Worm (Caenorhabditis elegans) whole organism, L3 larva: Measurements from ENCODE around the gene gad-1.
A peak's percentile ranks its signal among the peaks of the same experiment; 100 is the strongest.

Experiments used
- R02D3.7 ChIP-seq: fragments of 150-350 bp; optimal IDR thresholded peaks from 2 replicates; lab custom pipeline; 2014; ENCODE audit warnings: missing biosample characterization, missing genetic modification characterization
- ZK546.5 ChIP-seq: sonication (generic microtip); optimal IDR thresholded peaks from 2 replicates; lab custom pipeline; 2017; ENCODE audit warnings: missing biosample characterization, missing genetic modification characterization
- aly-2 ChIP-seq: fragments of 150-350 bp; optimal IDR thresholded peaks from 2 replicates; lab custom pipeline; 2014; ENCODE audit warnings: missing biosample characterization, missing genetic modification characterization
- ama-1 ChIP-seq: fragments of 150-350 bp; optimal IDR thresholded peaks from 2 replicates; lab custom pipeline; 2018
- ceh-16 ChIP-seq: sonication (generic microtip); optimal IDR thresholded peaks from 2 replicates; lab custom pipeline; 2017; ENCODE audit warnings: missing biosample characterization, missing genetic modification characterization
- ceh-28 ChIP-seq: fragments of 150-350 bp; optimal IDR thresholded peaks from 2 replicates; lab custom pipeline; 2014; ENCODE audit warnings: missing biosample characterization, missing genetic modification reagents, missing genetic modification characterization
- ceh-82 ChIP-seq: fragments of 150-350 bp; optimal IDR thresholded peaks from 2 replicates; lab custom pipeline; 2014; ENCODE audit warnings: missing biosample characterization, missing genetic modification characterization
- ceh-9 ChIP-seq: sonication (generic microtip); optimal IDR thresholded peaks from 2 replicates; lab custom pipeline; 2018; ENCODE audit warnings: missing biosample characterization, missing genetic modification characterization
- daf-12 ChIP-seq: fragments of 150-350 bp; optimal IDR thresholded peaks from 2 replicates; lab custom pipeline; 2014; ENCODE audit warnings: missing biosample characterization, missing genetic modification reagents, missing genetic modification characterization
- egl-27 ChIP-seq: sonication (generic microtip); optimal IDR thresholded peaks from 4 replicates; lab custom pipeline; 2017; ENCODE audit warnings: missing biosample characterization, missing genetic modification reagents, missing genetic modification characterization
- egl-5 ChIP-seq: fragments of 150-350 bp; optimal IDR thresholded peaks from 2 replicates; lab custom pipeline; 2017; ENCODE audit warnings: missing biosample characterization, missing genetic modification reagents, missing genetic modification characterization, inconsistent platforms
- elt-1 ChIP-seq: fragments of 150-350 bp; optimal IDR thresholded peaks from 2 replicates; lab custom pipeline; 2014; ENCODE audit warnings: missing biosample characterization, missing genetic modification characterization
- elt-2 ChIP-seq: sonication (generic microtip); optimal IDR thresholded peaks from 2 replicates; lab custom pipeline; 2016; ENCODE audit warnings: missing genetic modification reagents, mild to moderate bottlenecking, missing genetic modification characterization, missing compliant biosample characterization
- elt-3 ChIP-seq, 3 experiments: fragments of 150-350 bp in 1 of 3; sonication (generic microtip) in 2 of 3; optimal IDR thresholded peaks; 2 replicates in 2 of 3; 4 replicates in 1 of 3; lab custom pipeline; 2014 to 2017; ENCODE audit warnings: missing biosample characterization in 3 of 3, missing genetic modification characterization in 3 of 3
- eor-1 ChIP-seq, 2 experiments: fragments of 150-350 bp; optimal IDR thresholded peaks; 2 replicates each; lab custom pipeline; 2014 to 2018; ENCODE audit warnings: missing biosample characterization in 2 of 2, missing genetic modification characterization in 2 of 2
- fkh-10 ChIP-seq: sonication (generic microtip); optimal IDR thresholded peaks from 2 replicates; lab custom pipeline; 2017; ENCODE audit warnings: missing biosample characterization, missing genetic modification reagents, missing genetic modification characterization
- fkh-2 ChIP-seq: fragments of 150-350 bp; optimal IDR thresholded peaks from 2 replicates; lab custom pipeline; 2014; ENCODE audit warnings: missing biosample characterization, missing genetic modification reagents, missing genetic modification characterization
- fos-1 ChIP-seq: fragments of 150-350 bp; optimal IDR thresholded peaks from 2 replicates; lab custom pipeline; 2014; ENCODE audit warnings: missing biosample characterization, missing genetic modification characterization
- hmg-11 ChIP-seq: sonication (generic microtip); optimal IDR thresholded peaks from 2 replicates; lab custom pipeline; 2016; ENCODE audit warnings: missing genetic modification characterization, missing compliant biosample characterization
- jun-1 ChIP-seq: fragments of 150-350 bp; optimal IDR thresholded peaks from 2 replicates; lab custom pipeline; 2014; ENCODE audit warnings: missing biosample characterization, missing genetic modification reagents, missing genetic modification characterization
- lin-15B ChIP-seq: fragments of 150-350 bp; optimal IDR thresholded peaks from 2 replicates; lab custom pipeline; 2014; ENCODE audit warnings: missing biosample characterization, missing genetic modification characterization
- lin-39 ChIP-seq: fragments of 150-350 bp; optimal IDR thresholded peaks from 2 replicates; lab custom pipeline; 2018; ENCODE audit warnings: missing biosample characterization, missing genetic modification reagents, missing genetic modification characterization
- lsy-12 ChIP-seq: sonication (generic microtip); optimal IDR thresholded peaks from 2 replicates; lab custom pipeline; 2016; ENCODE audit warnings: mild to moderate bottlenecking, missing genetic modification characterization, missing compliant biosample characterization
- mml-1 ChIP-seq: fragments of 150-350 bp; sonication (generic microtip); optimal IDR thresholded peaks from 3 replicates; lab custom pipeline; 2014; ENCODE audit warnings: missing biosample characterization, missing genetic modification characterization
- nfya-1 ChIP-seq: sonication (generic microtip); optimal IDR thresholded peaks from 2 replicates; lab custom pipeline; 2017; ENCODE audit warnings: missing genetic modification characterization, mild to moderate bottlenecking, missing compliant biosample characterization, antibody characterized with exemption, moderate library complexity; ENCODE audit not compliant: insufficient read depth
- nhr-12 ChIP-seq: fragments of 150-350 bp; optimal IDR thresholded peaks from 2 replicates; lab custom pipeline; 2014; ENCODE audit warnings: missing biosample characterization, missing genetic modification characterization
- nhr-23 ChIP-seq: fragments of 150-350 bp; optimal IDR thresholded peaks from 2 replicates; lab custom pipeline; 2014; ENCODE audit warnings: missing biosample characterization, missing genetic modification reagents, missing genetic modification characterization
- nhr-25 ChIP-seq: sonication (generic microtip); optimal IDR thresholded peaks from 2 replicates; lab custom pipeline; 2017; ENCODE audit warnings: missing biosample characterization, missing genetic modification characterization
- nhr-28 ChIP-seq: fragments of 150-350 bp; optimal IDR thresholded peaks from 2 replicates; lab custom pipeline; 2014; ENCODE audit warnings: missing biosample characterization, missing genetic modification characterization
- nhr-43 ChIP-seq: sonication (generic microtip); optimal IDR thresholded peaks from 2 replicates; lab custom pipeline; 2016; ENCODE audit warnings: mild to moderate bottlenecking, missing genetic modification characterization, missing compliant biosample characterization; ENCODE audit not compliant: poor library complexity, severe bottlenecking
- nhr-67 ChIP-seq: fragments of 150-350 bp; optimal IDR thresholded peaks from 2 replicates; lab custom pipeline; 2014; ENCODE audit warnings: missing biosample characterization, missing genetic modification characterization
- nhr-76 ChIP-seq: fragments of 150-350 bp; sonication (generic microtip); optimal IDR thresholded peaks from 5 replicates; lab custom pipeline; 2014; ENCODE audit warnings: missing biosample characterization, missing genetic modification characterization
- nhr-77 ChIP-seq: fragments of 150-350 bp; optimal IDR thresholded peaks from 2 replicates; lab custom pipeline; 2014; ENCODE audit warnings: missing biosample characterization, missing genetic modification characterization
- pha-4 ChIP-seq: fragments of 150-350 bp; optimal IDR thresholded peaks from 2 replicates; lab custom pipeline; 2014; ENCODE audit warnings: missing biosample characterization, missing genetic modification reagents, missing genetic modification characterization
- pqm-1 ChIP-seq: fragments of 150-350 bp; optimal IDR thresholded peaks from 2 replicates; lab custom pipeline; 2017; ENCODE audit warnings: missing biosample characterization, missing genetic modification characterization, inconsistent platforms
- sea-2 ChIP-seq: fragments of 150-350 bp; sonication (generic microtip); optimal IDR thresholded peaks from 4 replicates; lab custom pipeline; 2014; ENCODE audit warnings: missing biosample characterization, missing genetic modification reagents, missing genetic modification characterization
- skn-1 ChIP-seq: fragments of 150-350 bp; optimal IDR thresholded peaks from 2 replicates; lab custom pipeline; 2014; ENCODE audit warnings: missing biosample characterization, missing genetic modification characterization
- snpc-4 ChIP-seq: fragments of 150-350 bp; optimal IDR thresholded peaks from 2 replicates; lab custom pipeline; 2014; ENCODE audit warnings: missing biosample characterization, missing genetic modification characterization
- tbx-2 ChIP-seq: sonication (generic microtip); optimal IDR thresholded peaks from 2 replicates; lab custom pipeline; 2016; ENCODE audit warnings: mild to moderate bottlenecking, missing genetic modification characterization, missing compliant biosample characterization
- unc-39 ChIP-seq: sonication (generic microtip); optimal IDR thresholded peaks from 4 replicates; lab custom pipeline; 2017; ENCODE audit warnings: missing biosample characterization, missing genetic modification characterization
- unc-62 ChIP-seq: fragments of 150-350 bp; sonication (generic microtip); optimal IDR thresholded peaks from 4 replicates; lab custom pipeline; 2014; ENCODE audit warnings: missing biosample characterization, missing genetic modification reagents, missing genetic modification characterization
- zag-1 ChIP-seq: fragments of 150-350 bp; optimal IDR thresholded peaks from 2 replicates; lab custom pipeline; 2014; ENCODE audit warnings: missing biosample characterization, missing genetic modification characterization
- ztf-11 ChIP-seq: fragments of 150-350 bp; optimal IDR thresholded peaks from 2 replicates; lab custom pipeline; 2014; ENCODE audit warnings: missing biosample characterization, missing genetic modification characterization

The gad-1 gene

ce11 chrV:6426843-6427242 lies 6.5 kb downstream of the gad-1 start, which contains the start of gene atp-4:
TSS of gene atp-4 (minus strand) at chrV:6427112.
- TF ChIP-seq egl-27 (tag; lab: Kevin White, UChicago), result no peak
- TF ChIP-seq nhr-67 (tag; lab: Kevin White, UChicago), result no peak
- TF ChIP-seq ama-1 (lab: Kevin White, UChicago), result peak; percentile 53

- TF ChIP-seq skn-1 (tag; lab: Kevin White, UChicago) (no peak), eor-1 (tag; optimal IDR thresholded peaks at IDR 0.05; lab: Kevin White, UChicago) (no peak), fos-1 (no peak), nhr-23 (peak; percentile 35), nhr-77 (tag; lab: Kevin White, UChicago) (no peak), unc-39 (no peak), fkh-10 (GFP tag; lab: Kevin White, UChicago) (no peak), nfya-1 (no peak), jun-1 (no peak), elt-2 (peak; percentile 27), egl-5 (no peak), ZK546.5 (tag; lab: Kevin White, UChicago) (no peak), tbx-2 (tag; lab: Kevin White, UChicago) (no peak), nhr-12 (tag; lab: Kevin White, UChicago) (no peak), lin-39 (no peak), ztf-11 (tag; lab: Kevin White, UChicago) (no peak), fkh-2 (tag; lab: Kevin White, UChicago) (no peak), lsy-12 (tag; lab: Kevin White, UChicago) (peak; percentile 31), sea-2 (no peak), lin-15B (tag; lab: Kevin White, UChicago) (no peak), hmg-11 (no peak), daf-12 (tag; lab: Kevin White, UChicago) (no peak), aly-2 (tag; lab: Kevin White, UChicago) (no peak), ama-1 (lab: Kevin White, UChicago) (no peak), nhr-43 (no peak), pqm-1 (peak; percentile 11), ceh-16 (tag; lab: Kevin White, UChicago) (no peak), pha-4 (peak; percentile 7), nhr-25 (tag; lab: Kevin White, UChicago) (peak; percentile 27), nhr-76 (no peak), nhr-28 (tag; lab: Kevin White, UChicago) (no peak), ceh-9 (tag; lab: Kevin White, UChicago) (no peak), R02D3.7 (tag; lab: Kevin White, UChicago) (no peak), mml-1 (tag; lab: Kevin White, UChicago) (no peak), elt-1 (tag; lab: Kevin White, UChicago) (no peak), snpc-4 (tag; lab: Kevin White, UChicago) (no peak), ceh-82 (tag; lab: Kevin White, UChicago) (no peak), ceh-28 (no peak), elt-3 (tag; optimal IDR thresholded peaks at IDR 0.05; lab: Kevin White, UChicago) (peak in 1 of 3 experiments; percentile 9), unc-62 (GFP tag; lab: Kevin White, UChicago) (no peak), zag-1 (tag; lab: Kevin White, UChicago) (no peak), nhr-67 (tag; lab: Kevin White, UChicago) (no peak)
These were observed 7.4 kb downstream of the gad-1 start, which contains the start of gene T05H4.11 for ce11 chrV:6425927-6426326. TSS of gene T05H4.11 (minus strand) at chrV:6426261.

ce11 chrV:6424055-6424454 lies 9.2 kb downstream of the gad-1 start, which contains the start of gene urb-1:
TSS of gene urb-1 (minus strand) at chrV:6424155.
- TF ChIP-seq nhr-77 (tag; lab: Kevin White, UChicago), result peak; percentile 36
- no peak for TF ChIP-seq eor-1 (tag; optimal IDR thresholded peaks at IDR 0.05; lab: Kevin White, UChicago)
